Worm (Caenorhabditis elegans) whole organism, L3 larva: ENCODE results near the gene R148.4.

Experiments used
- ama-1 ChIP-seq: fragments of 150-350 bp; optimal IDR thresholded peaks from 2 replicates; lab custom pipeline; 2018
- ceh-16 ChIP-seq: sonication (generic microtip); optimal IDR thresholded peaks from 2 replicates; lab custom pipeline; 2017; ENCODE audit warnings: missing biosample characterization, missing genetic modification characterization
- ceh-82 ChIP-seq: fragments of 150-350 bp; optimal IDR thresholded peaks from 2 replicates; lab custom pipeline; 2014; ENCODE audit warnings: missing biosample characterization, missing genetic modification characterization
- ceh-9 ChIP-seq: sonication (generic microtip); optimal IDR thresholded peaks from 2 replicates; lab custom pipeline; 2018; ENCODE audit warnings: missing biosample characterization, missing genetic modification characterization
- egl-27 ChIP-seq: sonication (generic microtip); optimal IDR thresholded peaks from 4 replicates; lab custom pipeline; 2017; ENCODE audit warnings: missing biosample characterization, missing genetic modification reagents, missing genetic modification characterization
- mdl-1 ChIP-seq: fragments of 150-350 bp; optimal IDR thresholded peaks from 2 replicates; lab custom pipeline; 2014; ENCODE audit warnings: missing biosample characterization, missing genetic modification characterization
- nhr-25 ChIP-seq: sonication (generic microtip); optimal IDR thresholded peaks from 2 replicates; lab custom pipeline; 2017; ENCODE audit warnings: missing biosample characterization, missing genetic modification characterization
- nhr-28 ChIP-seq: fragments of 150-350 bp; optimal IDR thresholded peaks from 2 replicates; lab custom pipeline; 2014; ENCODE audit warnings: missing biosample characterization, missing genetic modification characterization
- skn-1 ChIP-seq: fragments of 150-350 bp; optimal IDR thresholded peaks from 2 replicates; lab custom pipeline; 2014; ENCODE audit warnings: missing biosample characterization, missing genetic modification characterization
- snpc-4 ChIP-seq: fragments of 150-350 bp; optimal IDR thresholded peaks from 2 replicates; lab custom pipeline; 2014; ENCODE audit warnings: missing biosample characterization, missing genetic modification characterization
- tbx-2 ChIP-seq: sonication (generic microtip); optimal IDR thresholded peaks from 2 replicates; lab custom pipeline; 2016; ENCODE audit warnings: mild to moderate bottlenecking, missing genetic modification characterization, missing compliant biosample characterization
- zag-1 ChIP-seq: fragments of 150-350 bp; optimal IDR thresholded peaks from 2 replicates; lab custom pipeline; 2014; ENCODE audit warnings: missing biosample characterization, missing genetic modification characterization
- ztf-11 ChIP-seq: fragments of 150-350 bp; optimal IDR thresholded peaks from 2 replicates; lab custom pipeline; 2014; ENCODE audit warnings: missing biosample characterization, missing genetic modification characterization

DNA sequence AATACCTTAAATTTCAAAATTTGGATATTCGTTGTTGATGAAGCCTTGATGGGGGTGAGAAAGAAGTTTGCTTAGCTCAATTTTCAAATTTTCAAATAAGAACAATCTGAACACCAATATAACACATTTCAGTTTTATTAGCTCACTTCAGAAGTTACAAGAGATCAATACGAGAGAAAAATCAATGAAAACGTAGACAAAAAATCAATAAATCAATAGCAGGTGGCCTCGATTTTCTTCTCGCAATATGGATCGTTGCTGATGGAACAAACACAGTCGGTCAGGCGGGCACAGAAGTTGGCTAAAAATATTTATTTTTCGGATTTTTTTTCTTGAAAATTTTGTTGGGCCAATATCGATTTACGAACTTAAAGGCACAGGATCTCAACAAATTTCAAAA is 29.3 kb upstream of the R148.4 start:
- TF ChIP-seq ama-1 (lab: Kevin White, UChicago) (no peak), egl-27 (tag; lab: Kevin White, UChicago) (no peak), ceh-82 (no peak), nhr-25 (tag; lab: Kevin White, UChicago) (no peak), nhr-28 (tag; lab: Kevin White, UChicago) (no peak), tbx-2 (tag; lab: Kevin White, UChicago) (no peak), mdl-1 (tag; lab: Kevin White, UChicago) (no peak), ceh-9 (tag; lab: Kevin White, UChicago) (no peak), ceh-16 (tag; lab: Kevin White, UChicago) (no peak), skn-1 (tag; lab: Kevin White, UChicago) (no peak), snpc-4 (no peak), ztf-11 (tag; lab: Kevin White, UChicago) (no peak), zag-1 (tag; lab: Kevin White, UChicago) (no peak)
